Worm (Caenorhabditis elegans): ENCODE results near the gene abcf-3.

abcf-3 gene

ce11 chrIII:6168497-6169227 is 4.5 kb upstream of the abcf-3 start, which contains the start of gene efk-1:
TSS of gene efk-1 (minus strand) at chrIII:6168547.
- TF ChIP-seq zag-1 (tag; optimal IDR thresholded peaks at IDR 0.05), result no peak
- no peak for TF ChIP-seq xbp-1 (tag; optimal IDR thresholded peaks at IDR 0.05)
- TF ChIP-seq mep-1 (tag; optimal IDR thresholded peaks at IDR 0.05), result peak; percentile 7
- no peak for TF ChIP-seq ceh-82 (tag; optimal IDR thresholded peaks at IDR 0.05)
- no peak for TF ChIP-seq ama-1 (optimal IDR thresholded peaks at IDR 0.05)
- no peak for TF ChIP-seq nhr-12 (tag; optimal IDR thresholded peaks at IDR 0.05)
- no peak for TF ChIP-seq fkh-8 (tag; optimal IDR thresholded peaks at IDR 0.05)
- peak; percentile 8 for TF ChIP-seq lin-14 (GFP tag; optimal IDR thresholded peaks at IDR 0.05)
- peak; percentile 1 for TF ChIP-seq C16A3.4 (tag; optimal IDR thresholded peaks at IDR 0.05)
- TF ChIP-seq dpl-1 (GFP tag; optimal IDR thresholded peaks at IDR 0.05), result no peak
- TF ChIP-seq lin-13 (GFP tag; optimal IDR thresholded peaks at IDR 0.05), result no peak
- peak in 1 of 2 experiments; percentile 45 for TF ChIP-seq lin-35 (GFP tag; optimal IDR thresholded peaks at IDR 0.05)
- no peak for TF ChIP-seq hlh-4 (tag; optimal IDR thresholded peaks at IDR 0.05)
- no peak for TF ChIP-seq mef-2 (tag; optimal IDR thresholded peaks at IDR 0.05)
- no peak for TF ChIP-seq vab-15 (tag; optimal IDR thresholded peaks at IDR 0.05)
- TF ChIP-seq unc-30 (tag; optimal IDR thresholded peaks at IDR 0.05), result no peak
- TF ChIP-seq pag-3 (tag; optimal IDR thresholded peaks at IDR 0.05; ENCODE audit: borderline replicate concordance, insufficient read depth), result no peak
- no peak for TF ChIP-seq rnt-1 (tag; optimal IDR thresholded peaks at IDR 0.05)
- TF ChIP-seq ceh-63 (GFP tag; optimal IDR thresholded peaks at IDR 0.05), result no peak
- no peak for TF ChIP-seq hlh-17 (GFP tag; optimal IDR thresholded peaks at IDR 0.05; ENCODE audit: borderline replicate concordance)
- no peak for TF ChIP-seq efl-1 (optimal IDR thresholded peaks at IDR 0.05)
- TF ChIP-seq efl-1 (GFP tag; optimal IDR thresholded peaks at IDR 0.05 in 1 of 2), result peak in 1 of 2 experiments; percentile 26
- no peak for TF ChIP-seq nhr-237 (tag; optimal IDR thresholded peaks at IDR 0.05)
- no peak for TF ChIP-seq mab-9 (GFP tag; IDR thresholded peaks at IDR 0.05)
- TF ChIP-seq ces-1 (GFP tag; optimal IDR thresholded peaks at IDR 0.05), result no peak
- no peak for TF ChIP-seq nhr-85 (tag)
- no peak for TF ChIP-seq ceh-90 (tag; optimal IDR thresholded peaks at IDR 0.05)
- no peak for TF ChIP-seq skn-1 (tag; optimal IDR thresholded peaks at IDR 0.05)
- no peak for TF ChIP-seq nhr-76 (tag; optimal IDR thresholded peaks at IDR 0.05)
- no peak for TF ChIP-seq irx-1 (tag; optimal IDR thresholded peaks at IDR 0.05)
- no peak for TF ChIP-seq jun-1 (tag; optimal IDR thresholded peaks at IDR 0.05)
- TF ChIP-seq aly-2 (tag; optimal IDR thresholded peaks at IDR 0.05), result no peak

ce11 chrIII:6170038-6170437 is 3.2 kb upstream of the abcf-3 start:
- TF ChIP-seq lin-13 (GFP tag; optimal IDR thresholded peaks at IDR 0.05) (no peak), sox-4 (tag; optimal IDR thresholded peaks at IDR 0.05) (no peak), nhr-19 (GFP tag; conservative IDR thresholded peaks at IDR 0.05) (peak; percentile 36), zip-4 (GFP tag; optimal IDR thresholded peaks at IDR 0.05) (no peak), rnt-1 (tag; optimal IDR thresholded peaks at IDR 0.05) (peak; percentile 70), C34B4.2 (tag; optimal IDR thresholded peaks at IDR 0.05) (no peak), nhr-20 (tag; optimal IDR thresholded peaks at IDR 0.05) (peak; percentile 60), ztf-4 (tag; optimal IDR thresholded peaks at IDR 0.05) (no peak), ceh-63 (GFP tag; optimal IDR thresholded peaks at IDR 0.05) (no peak), fkh-4 (tag; optimal IDR thresholded peaks at IDR 0.05; ENCODE audit: borderline replicate concordance) (no peak), elt-3 (tag; optimal IDR thresholded peaks at IDR 0.05) (no peak), fos-1 (tag; optimal IDR thresholded peaks at IDR 0.05) (peak; percentile 25), mab-9 (GFP tag; IDR thresholded peaks at IDR 0.05) (no peak), ceh-90 (tag; optimal IDR thresholded peaks at IDR 0.05) (no peak), C04F5.9 (tag; optimal IDR thresholded peaks at IDR 0.05) (no peak), aly-2 (tag; optimal IDR thresholded peaks at IDR 0.05) (peak; percentile 2), sup-37 (GFP tag; optimal IDR thresholded peaks at IDR 0.05) (no peak), unc-30 (tag; optimal IDR thresholded peaks at IDR 0.05) (no peak), ztf-11 (tag; optimal IDR thresholded peaks at IDR 0.05) (no peak), skn-1 (tag; optimal IDR thresholded peaks at IDR 0.05) (peak; percentile 29), alr-1 (tag; optimal IDR thresholded peaks at IDR 0.05; ENCODE audit: borderline replicate concordance) (no peak), nhr-77 (tag; optimal IDR thresholded peaks at IDR 0.05) (no peak), nhr-47 (tag; optimal IDR thresholded peaks at IDR 0.05) (no peak), vab-15 (tag; optimal IDR thresholded peaks at IDR 0.05) (no peak), pag-3 (tag; optimal IDR thresholded peaks at IDR 0.05; ENCODE audit: borderline replicate concordance, insufficient read depth) (no peak), tlp-1 (tag; optimal IDR thresholded peaks at IDR 0.05) (no peak), zag-1 (tag; optimal IDR thresholded peaks at IDR 0.05) (no peak), nhr-237 (tag; optimal IDR thresholded peaks at IDR 0.05) (no peak), egl-27 (tag; optimal IDR thresholded peaks at IDR 0.05) (no peak), nhr-76 (tag; optimal IDR thresholded peaks at IDR 0.05) (no peak), elt-2 (tag; optimal IDR thresholded peaks at IDR 0.05) (no peak)
